Fruit fly (Drosophila melanogaster) whole organism, prepupa: ENCODE data around the gene Vha26.

Source experiments
- CG10669 ChIP-seq: fragments of 200-800 bp; sonication (Bioruptor generic); optimal IDR thresholded peaks from 3 replicates; lab custom pipeline; 2018; ENCODE audit warnings: missing biosample characterization, mild to moderate bottlenecking, missing genetic modification characterization, moderate library complexity
- CG1621 ChIP-seq: fragments of 200-800 bp; sonication (Bioruptor generic); optimal IDR thresholded peaks from 3 replicates; lab custom pipeline; 2018; ENCODE audit warnings: missing biosample characterization, mild to moderate bottlenecking, missing genetic modification characterization
- CG16779 ChIP-seq: fragments of 200-800 bp; sonication (Bioruptor generic); optimal IDR thresholded peaks from 3 replicates; lab custom pipeline; 2017; ENCODE audit warnings: missing biosample characterization, mild to moderate bottlenecking, missing genetic modification characterization
- CG34406 ChIP-seq: fragments of 200-800 bp; sonication (Bioruptor generic); optimal IDR thresholded peaks from 3 replicates; lab custom pipeline; 2016; ENCODE audit warnings: missing biosample characterization, missing genetic modification characterization
- CG8632 ChIP-seq: fragments of 200-800 bp; sonication (Bioruptor generic); optimal IDR thresholded peaks from 3 replicates; lab custom pipeline; 2016; ENCODE audit warnings: missing biosample characterization, missing genetic modification characterization
- Eip75B ChIP-seq: fragments of 200-800 bp; sonication (Bioruptor generic); optimal IDR thresholded peaks from 3 replicates; lab custom pipeline; 2016; ENCODE audit warnings: missing biosample characterization, missing genetic modification characterization
- Hr4 ChIP-seq: fragments of 200-800 bp; sonication (Bioruptor generic); optimal IDR thresholded peaks from 3 replicates; lab custom pipeline; 2016; ENCODE audit warnings: missing biosample characterization, missing genetic modification characterization
- eg ChIP-seq: fragments of 200-800 bp; sonication (Bioruptor generic); IDR thresholded peaks from 3 replicates; pipeline ENCODE4 v1.3.6; 2022; ENCODE audit warnings: missing biosample characterization, missing genetic modification characterization
- spab ChIP-seq: fragments of 200-800 bp; sonication (Bioruptor generic); optimal IDR thresholded peaks from 2 replicates; lab custom pipeline; 2017; ENCODE audit warnings: missing biosample characterization, mild to moderate bottlenecking, missing genetic modification characterization, missing genetic modification reagents
- svp ChIP-seq: fragments of 200-800 bp; sonication (Bioruptor generic); peaks from one replicate; lab custom pipeline; 2016; ENCODE audit warnings: missing biosample characterization, missing genetic modification characterization

- no peak for TF ChIP-seq CG16779 (tag; lab: Kevin White, UChicago)
- TF ChIP-seq spab (GFP tag; lab: Kevin White, UChicago): no peak
- TF ChIP-seq Eip75B (GFP tag; lab: Kevin White, UChicago): no peak
- no peak for TF ChIP-seq CG34406
- no peak for TF ChIP-seq eg (GFP tag; lab: Robert Waterston, UW)
- no peak for TF ChIP-seq CG1621 (tag; lab: Kevin White, UChicago)
- no peak for TF ChIP-seq svp (GFP tag; lab: Kevin White, UChicago)
- TF ChIP-seq Hr4 (GFP tag; lab: Kevin White, UChicago): no peak
- TF ChIP-seq CG8632 (GFP tag; lab: Kevin White, UChicago): no peak
- no peak for TF ChIP-seq CG10669 (GFP tag; lab: Kevin White, UChicago)
Measured at dm6 chr3R:5554852-5555251, 36.7 kb upstream of the Vha26 start, which contains the start of gene Snm1.
